Fruit fly (Drosophila melanogaster): ENCODE results near the gene dikar.

DNA sequence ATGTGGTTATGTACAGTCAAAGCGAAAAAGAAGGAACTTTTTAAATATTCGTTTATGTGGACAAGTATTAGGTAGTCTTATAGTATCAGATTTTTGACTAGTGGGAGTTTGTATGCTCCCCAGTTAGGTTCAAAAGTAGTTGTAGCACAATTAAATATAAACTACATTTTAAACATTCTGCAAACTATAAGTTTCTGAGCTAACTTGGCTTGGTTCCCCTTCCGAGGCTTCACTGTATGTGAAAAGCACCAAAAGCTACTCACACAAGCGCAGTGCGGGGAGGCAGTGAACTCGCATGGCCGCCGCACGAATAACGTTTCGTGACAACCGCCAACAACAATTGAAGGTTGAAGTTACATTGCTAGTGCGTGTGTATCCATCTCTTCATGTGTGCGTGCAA, 34.6 kb upstream of the dikar start:
- TF ChIP-seq ttk (optimal IDR thresholded peaks at IDR 0.05) (no peak), h (optimal IDR thresholded peaks at IDR 0.05) (no peak), Myc (optimal IDR thresholded peaks at IDR 0.05) (no peak), Sin3A (optimal IDR thresholded peaks at IDR 0.05) (no peak)

Data from Kc167 (cell line).